Worm (Caenorhabditis elegans) whole organism, young adult: ENCODE measurements around the gene C25G4.2.
"Not testable (repeated sequence)": the region's sequence is repeated elsewhere in the genome, so short reads cannot be mapped to it uniquely, and the experiment has no call there.

Experiments
- B0019.2 ChIP-seq: fragments of 200-800 bp; sonication (Bioruptor generic); conservative IDR thresholded peaks from 2 replicates; pipeline ENCODE4 v1.3.6; 2022; ENCODE audit warnings: missing genetic modification reagents, missing genetic modification characterization, missing compliant biosample characterization
- C17E4.6 ChIP-seq: fragments of 200-800 bp; sonication (Bioruptor generic); IDR thresholded peaks from 2 replicates; pipeline ENCODE4 v1.3.6; 2022; ENCODE audit warnings: missing genetic modification reagents, missing genetic modification characterization, missing compliant biosample characterization
- D2030.7 ChIP-seq: fragments of 200-800 bp; sonication (Bioruptor generic); IDR thresholded peaks from 2 replicates; pipeline ENCODE4 v1.3.6; 2022; ENCODE audit warnings: missing genetic modification reagents, missing genetic modification characterization, missing compliant biosample characterization
- F10E7.11 ChIP-seq: sonication (generic microtip); optimal IDR thresholded peaks from 2 replicates; lab custom pipeline; 2017; ENCODE audit warnings: mild to moderate bottlenecking, missing genetic modification characterization, moderate library complexity, missing compliant biosample characterization
- F22D6.2 ChIP-seq: sonication (generic microtip); optimal IDR thresholded peaks from 2 replicates; lab custom pipeline; 2016; ENCODE audit warnings: mild to moderate bottlenecking, missing genetic modification characterization, missing compliant biosample characterization
- F57A8.1 ChIP-seq: fragments of 200-800 bp; sonication (Bioruptor generic); optimal IDR thresholded peaks from 2 replicates; lab custom pipeline; 2018; ENCODE audit warnings: mild to moderate bottlenecking, missing genetic modification characterization, moderate library complexity, missing compliant biosample characterization
- Y67H2A.10 ChIP-seq: fragments of 200-800 bp; sonication (Bioruptor generic); conservative IDR thresholded peaks from 2 replicates; pipeline ENCODE4 v1.3.6; 2022; ENCODE audit warnings: missing genetic modification reagents, missing genetic modification characterization, missing compliant biosample characterization
- aptf-2 ChIP-seq: fragments of 200-800 bp; sonication (Bioruptor generic); conservative IDR thresholded peaks from 2 replicates; pipeline ENCODE4 v1.3.6; 2022; ENCODE audit warnings: missing genetic modification reagents, missing genetic modification characterization, missing compliant biosample characterization
- aptf-3 ChIP-seq: fragments of 200-800 bp; sonication (Bioruptor generic); IDR thresholded peaks from 2 replicates; pipeline ENCODE4 v1.3.6; 2022; ENCODE audit warnings: missing genetic modification characterization, missing compliant biosample characterization
- chd-7 ChIP-seq: sonication (generic microtip); optimal IDR thresholded peaks from 2 replicates; lab custom pipeline; 2016; ENCODE audit warnings: mild to moderate bottlenecking, missing genetic modification characterization, moderate library complexity, missing compliant biosample characterization
- dox-1 ChIP-seq: fragments of 200-800 bp; sonication (Bioruptor generic); IDR thresholded peaks from 2 replicates; pipeline ENCODE4 v1.3.6; 2022; ENCODE audit warnings: missing genetic modification reagents, missing genetic modification characterization, missing compliant biosample characterization
- dpl-1 ChIP-seq: fragments of 150-350 bp; optimal IDR thresholded peaks from 2 replicates; lab custom pipeline; 2014; ENCODE audit warnings: missing biosample characterization, missing genetic modification reagents, missing genetic modification characterization
- egl-18 ChIP-seq: fragments of 200-800 bp; sonication (Bioruptor generic); IDR thresholded peaks from 2 replicates; pipeline ENCODE4 v1.3.6; 2022; ENCODE audit warnings: missing genetic modification reagents, missing genetic modification characterization, missing compliant biosample characterization
- ets-4 ChIP-seq: fragments of 200-800 bp; sonication (Bioruptor generic); optimal IDR thresholded peaks from 2 replicates; lab custom pipeline; 2018; ENCODE audit warnings: mild to moderate bottlenecking, missing genetic modification characterization, missing compliant biosample characterization
- fkh-3 ChIP-seq: sonication (generic microtip); optimal IDR thresholded peaks from 2 replicates; lab custom pipeline; 2016; ENCODE audit warnings: mild to moderate bottlenecking, missing genetic modification characterization, missing compliant biosample characterization
- gei-17 ChIP-seq: fragments of 200-800 bp; sonication (Bioruptor generic); optimal IDR thresholded peaks from 2 replicates; lab custom pipeline; 2018; ENCODE audit warnings: mild to moderate bottlenecking, missing genetic modification characterization, missing compliant biosample characterization
- hmg-1.2 ChIP-seq: fragments of 200-800 bp; sonication (Bioruptor generic); IDR thresholded peaks from 2 replicates; pipeline ENCODE4 v1.3.6; 2022; ENCODE audit warnings: missing genetic modification reagents, missing genetic modification characterization, missing compliant biosample characterization
- lin-26 ChIP-seq: fragments of 200-800 bp; sonication (Bioruptor generic); IDR thresholded peaks from 2 replicates; pipeline ENCODE4 v1.3.6; 2022; ENCODE audit warnings: missing genetic modification reagents, missing genetic modification characterization, missing compliant biosample characterization
- lir-1 ChIP-seq: fragments of 200-800 bp; sonication (Bioruptor generic); conservative IDR thresholded peaks from 2 replicates; pipeline ENCODE4 v1.3.6; 2022; ENCODE audit warnings: missing genetic modification reagents, missing genetic modification characterization, missing compliant biosample characterization
- madf-10 ChIP-seq: sonication (generic microtip); optimal IDR thresholded peaks from 2 replicates; lab custom pipeline; 2016; ENCODE audit warnings: mild to moderate bottlenecking, missing genetic modification characterization, missing compliant biosample characterization
- mes-4 ChIP-seq: sonication (generic microtip); optimal IDR thresholded peaks from 2 replicates; lab custom pipeline; 2016; ENCODE audit warnings: missing genotype, missing genetic modification characterization, missing compliant biosample characterization
- nhr-90 ChIP-seq: sonication (generic microtip); optimal IDR thresholded peaks from 2 replicates; lab custom pipeline; 2016; ENCODE audit warnings: missing genotype, mild to moderate bottlenecking, missing genetic modification characterization, missing compliant biosample characterization
- rec-8 ChIP-seq, 2 experiments: sonication (generic microtip); optimal IDR thresholded peaks; 2 replicates each; lab custom pipeline; 2016; ENCODE audit warnings: mild to moderate bottlenecking in 2 of 2, missing genetic modification characterization in 2 of 2, missing genetic modification reagents in 2 of 2, missing genotype in 2 of 2, missing biosample characterization in 1 of 2, missing compliant biosample characterization in 1 of 2, moderate library complexity in 1 of 2
- repo-1 ChIP-seq: sonication (generic microtip); optimal IDR thresholded peaks from 2 replicates; lab custom pipeline; 2017; ENCODE audit warnings: mild to moderate bottlenecking, missing genetic modification characterization, missing compliant biosample characterization
- rpc-1 ChIP-seq, 2 experiments: fragments of 150-350 bp in 1 of 2; sonication (generic microtip) in 1 of 2; optimal IDR thresholded peaks; 2 replicates each; lab custom pipeline; 2014 to 2018; ENCODE audit warnings: missing biosample characterization in 1 of 2, missing genetic modification characterization in 1 of 2, missing genetic modification reagents in 1 of 2, missing genotype in 1 of 2
- sdz-38 ChIP-seq: sonication (generic microtip); optimal IDR thresholded peaks from 2 replicates; lab custom pipeline; 2016; ENCODE audit warnings: missing genotype, missing genetic modification characterization, missing compliant biosample characterization
- sea-2 ChIP-seq: fragments of 200-800 bp; sonication (Bioruptor generic); IDR thresholded peaks from 2 replicates; pipeline ENCODE4 v1.3.6; 2022; ENCODE audit warnings: missing genetic modification characterization, missing compliant biosample characterization
- snpc-4 ChIP-seq, 5 experiments: fragments of 150-350 bp in 1 of 5; sonication (generic microtip) in 4 of 5; optimal IDR thresholded peaks; 2 replicates each; lab custom pipeline; 2014 to 2018; ENCODE audit warnings: missing genetic modification characterization in 5 of 5, missing biosample characterization in 3 of 5, antibody characterized with exemption in 2 of 5, mild to moderate bottlenecking in 2 of 5, missing compliant biosample characterization in 2 of 5, missing genotype in 2 of 5, moderate library complexity in 2 of 5, missing genetic modification reagents in 1 of 5
- tbx-9 ChIP-seq: sonication (generic microtip); optimal IDR thresholded peaks from 2 replicates; lab custom pipeline; 2016; ENCODE audit warnings: borderline replicate concordance, missing genetic modification characterization, inconsistent platforms, missing compliant biosample characterization
- zfh-2 ChIP-seq: fragments of 200-800 bp; sonication (Bioruptor generic); conservative IDR thresholded peaks from 2 replicates; pipeline ENCODE4 v1.3.6; 2022; ENCODE audit warnings: missing genetic modification reagents, missing genetic modification characterization, missing compliant biosample characterization
- ztf-18 ChIP-seq: sonication (generic microtip); optimal IDR thresholded peaks from 2 replicates; lab custom pipeline; 2016; ENCODE audit warnings: missing genotype, mild to moderate bottlenecking, missing genetic modification characterization, missing compliant biosample characterization
- ztf-26 ChIP-seq: sonication (generic microtip); optimal IDR thresholded peaks from 2 replicates; lab custom pipeline; 2017; ENCODE audit warnings: missing genetic modification characterization, missing compliant biosample characterization
- ztf-6 ChIP-seq: fragments of 200-800 bp; sonication (Bioruptor generic); IDR thresholded peaks from 2 replicates; pipeline ENCODE4 v1.3.6; 2022; ENCODE audit warnings: missing genetic modification reagents, missing genetic modification characterization, missing compliant biosample characterization

C25G4.2 gene

DNA sequence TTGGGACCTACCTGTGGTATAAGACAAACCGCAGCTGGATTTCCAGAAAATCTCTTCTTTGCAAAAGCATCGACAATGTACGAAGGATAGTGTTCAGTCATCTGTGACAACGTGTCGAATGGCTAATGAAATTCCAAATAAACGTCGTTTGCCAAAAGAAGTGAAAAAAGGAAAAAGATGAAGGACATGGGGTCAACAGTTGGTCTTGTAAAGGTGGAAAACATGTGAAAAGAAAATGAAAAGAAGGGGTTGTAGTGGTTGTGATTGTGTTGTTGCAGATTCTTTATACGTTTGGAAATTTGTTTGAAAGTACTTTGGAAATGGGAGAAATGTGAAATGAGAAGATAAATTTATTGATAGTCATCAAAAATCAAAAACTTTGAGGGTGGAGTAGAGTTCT is 40.6 kb upstream of the C25G4.2 start, which contains the start of gene T04A11.4:
T04A11.4 (minus strand) TSS at position 101 of the 400 bp plus-strand sequence.
- not testable (repeated sequence) for TF ChIP-seq tbx-9 (tag; lab: Kevin White, UChicago); snpc-4 (GFP tag; optimal IDR thresholded peaks at IDR 0.05; lab: Kevin White, UChicago); snpc-4 (tag; optimal IDR thresholded peaks at IDR 0.05; lab: Kevin White, UChicago); F22D6.2 (tag; lab: Kevin White, UChicago)

DNA sequence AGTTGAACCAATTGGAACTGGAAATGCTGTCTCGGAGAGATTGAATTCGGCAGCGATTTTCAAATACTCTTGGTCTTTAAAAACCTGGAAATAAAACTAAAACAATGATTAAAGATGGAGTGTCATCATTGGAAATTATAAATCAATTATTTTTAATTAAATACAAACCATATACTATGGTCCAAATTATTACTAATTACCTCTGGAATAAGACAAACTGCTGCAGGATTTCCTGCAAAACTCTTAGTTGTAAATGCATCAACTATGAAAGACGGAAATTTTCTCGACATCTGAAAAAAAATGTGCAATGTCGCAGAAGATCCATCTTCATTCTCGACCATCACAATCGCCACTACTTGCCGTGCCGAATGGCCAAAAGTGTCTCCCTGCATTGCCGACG is 34.9 kb upstream of the C25G4.2 start, which contains the start of gene igdb-1:
igdb-1 (plus strand) TSS at position 301 of the 400 bp plus-strand sequence.
- not testable (repeated sequence) for TF ChIP-seq B0019.2 (GFP tag; lab: Robert Waterston, UW); hmg-1.2 (GFP tag; lab: Robert Waterston, UW); rec-8 (tag; optimal IDR thresholded peaks at IDR 0.05; lab: Kevin White, UChicago)
- TF ChIP-seq, all 124 proteins: peak for 0; not testable (repeated sequence) for 124

DNA sequence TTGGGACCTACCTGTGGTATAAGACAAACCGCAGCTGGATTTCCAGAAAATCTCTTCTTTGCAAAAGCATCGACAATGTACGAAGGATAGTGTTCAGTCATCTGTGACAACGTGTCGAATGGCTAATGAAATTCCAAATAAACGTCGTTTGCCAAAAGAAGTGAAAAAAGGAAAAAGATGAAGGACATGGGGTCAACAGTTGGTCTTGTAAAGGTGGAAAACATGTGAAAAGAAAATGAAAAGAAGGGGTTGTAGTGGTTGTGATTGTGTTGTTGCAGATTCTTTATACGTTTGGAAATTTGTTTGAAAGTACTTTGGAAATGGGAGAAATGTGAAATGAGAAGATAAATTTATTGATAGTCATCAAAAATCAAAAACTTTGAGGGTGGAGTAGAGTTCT is 33.1 kb upstream of the C25G4.2 start, which contains the start of gene T04A11.1:
T04A11.1 (minus strand) TSS at position 101 of the 400 bp plus-strand sequence.
- TF ChIP-seq dox-1 (GFP tag; lab: Robert Waterston, UW); sdz-38 (tag; lab: Kevin White, UChicago); madf-10 (tag; lab: Kevin White, UChicago): not testable (repeated sequence)

DNA sequence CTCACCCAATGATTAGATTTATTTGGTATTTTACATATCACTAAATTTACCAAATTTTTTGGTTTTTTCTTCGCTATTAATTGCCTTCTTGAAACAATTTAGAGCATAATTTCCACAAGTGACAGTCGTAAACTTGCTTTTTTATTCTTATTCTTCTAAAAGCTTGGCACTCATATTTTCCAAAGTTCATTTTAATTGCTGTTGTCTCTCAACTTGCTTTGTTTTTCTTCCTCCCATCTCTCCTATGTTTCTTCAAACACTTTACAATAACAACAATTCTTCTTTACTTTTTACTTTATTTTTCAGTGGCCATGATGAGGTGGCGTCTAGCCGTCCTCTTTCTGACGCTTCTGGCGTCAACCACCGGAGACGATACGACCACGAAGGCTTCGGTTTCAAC is 24.5 kb upstream of the C25G4.2 start, which contains the start of gene igdb-2:
igdb-2 (plus strand) TSS at position 301 of the 400 bp plus-strand sequence.
- TF ChIP-seq repo-1 (tag; lab: Kevin White, UChicago): no peak
- TF ChIP-seq egl-18 (GFP tag; lab: Robert Waterston, UW): no peak
- TF ChIP-seq F57A8.1 (GFP tag; lab: Kevin White, UChicago): no peak
- TF ChIP-seq ets-4 (GFP tag; lab: Kevin White, UChicago): no peak
- no peak for TF ChIP-seq lir-1 (GFP tag; lab: Robert Waterston, UW)
- TF ChIP-seq chd-7 (tag; lab: Kevin White, UChicago): no peak
- no peak for TF ChIP-seq Y67H2A.10
- TF ChIP-seq lin-26 (GFP tag; lab: Robert Waterston, UW): no peak
- no peak for TF ChIP-seq rpc-1 (optimal IDR thresholded peaks at IDR 0.05; lab: Kevin White, UChicago)
- no peak for TF ChIP-seq rpc-1 (tag; optimal IDR thresholded peaks at IDR 0.05; lab: Kevin White, UChicago)
- TF ChIP-seq sea-2: no peak
- no peak for TF ChIP-seq nhr-90 (tag; lab: Kevin White, UChicago)
- no peak for TF ChIP-seq B0019.2 (GFP tag; lab: Robert Waterston, UW)
- TF ChIP-seq mes-4 (tag; lab: Kevin White, UChicago): no peak
- no peak for TF ChIP-seq dpl-1
- no peak for TF ChIP-seq ztf-26 (tag; lab: Kevin White, UChicago)
- no peak for TF ChIP-seq D2030.7 (GFP tag; lab: Robert Waterston, UW)
- TF ChIP-seq fkh-3 (tag; lab: Kevin White, UChicago): no peak
- TF ChIP-seq, all 124 proteins: peak for 0

DNA sequence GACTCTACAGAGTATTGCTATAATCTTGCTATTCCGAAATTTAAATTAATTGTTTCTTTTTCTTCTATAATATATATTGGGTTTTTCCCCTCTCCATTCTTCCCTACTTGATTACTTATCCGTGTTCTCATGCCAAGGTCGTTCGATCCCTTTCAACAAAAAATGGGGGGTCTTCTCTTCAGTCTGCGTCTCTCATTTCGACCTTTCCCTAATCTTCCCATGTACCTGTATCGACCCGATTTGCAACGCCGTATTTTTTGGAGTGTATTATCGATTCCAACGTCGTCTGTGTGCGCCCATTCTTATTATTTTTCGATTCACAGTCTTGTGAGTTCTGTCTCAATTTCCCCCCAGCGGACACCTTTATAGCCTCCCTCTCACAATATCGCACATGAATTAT is 23.9 kb upstream of the C25G4.2 start:
- TF ChIP-seq hmg-1.2 (GFP tag; lab: Robert Waterston, UW): peak; percentile 41; the same call in 1 of the 2 replicates
- TF ChIP-seq ztf-18 (tag; lab: Kevin White, UChicago): no peak
- TF ChIP-seq aptf-2 (GFP tag; lab: Robert Waterston, UW): 0 out of 2 replicates have a peak, but pooled peaks have one; percentile 60

DNA sequence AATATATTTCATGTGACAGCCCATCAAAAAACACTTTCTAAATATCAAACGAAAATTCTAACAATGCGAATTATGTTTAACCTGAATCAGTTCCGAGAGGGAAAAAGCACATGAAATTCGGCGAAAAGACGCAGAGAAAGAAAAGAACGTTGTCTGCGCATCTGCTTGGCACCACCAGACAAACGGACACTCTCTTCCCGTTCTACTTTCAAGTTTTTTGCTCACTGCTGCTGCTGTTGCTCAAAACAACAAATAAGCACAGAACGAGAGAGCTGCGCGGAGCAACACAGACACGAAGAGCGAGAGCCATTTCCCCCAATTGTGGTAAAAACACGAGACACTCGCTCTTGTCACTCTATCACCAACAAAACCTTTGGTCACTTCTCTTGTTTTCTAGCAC is 21.0 kb upstream of the C25G4.2 start:
- TF ChIP-seq aptf-3 (GFP tag; lab: Robert Waterston, UW): no peak
- TF ChIP-seq snpc-4 (GFP tag; optimal IDR thresholded peaks at IDR 0.05; lab: Kevin White, UChicago): no peak
- TF ChIP-seq snpc-4 (tag; optimal IDR thresholded peaks at IDR 0.05; lab: Kevin White, UChicago): no peak
- TF ChIP-seq madf-10 (tag; lab: Kevin White, UChicago): no peak
- no peak for TF ChIP-seq F10E7.11
- no peak for TF ChIP-seq gei-17 (GFP tag; lab: Kevin White, UChicago)
- no peak for TF ChIP-seq dpl-1
- no peak; the same call in 1 of the 2 replicates for TF ChIP-seq zfh-2 (GFP tag; lab: Robert Waterston, UW)
- TF ChIP-seq ztf-6: no peak
- no peak for TF ChIP-seq C17E4.6 (GFP tag; lab: Robert Waterston, UW)
